Worm (Caenorhabditis elegans) whole organism, mixed stage, embryonic: ENCODE measurements around the gene F55H2.8.

Source experiments
- elt-3 ChIP-seq: fragments of 150-350 bp; optimal IDR thresholded peaks from 2 replicates; lab custom pipeline; 2014; ENCODE audit warnings: missing biosample characterization, missing genetic modification characterization
- lin-32 ChIP-seq: fragments of 200-800 bp; sonication (Bioruptor generic); optimal IDR thresholded peaks from 2 replicates; lab custom pipeline; 2018; ENCODE audit warnings: mild to moderate bottlenecking, missing genetic modification characterization, missing compliant biosample characterization
- unc-62 ChIP-seq: fragments of 150-350 bp; optimal IDR thresholded peaks from 2 replicates; lab custom pipeline; 2014; ENCODE audit warnings: missing biosample characterization, missing genetic modification reagents, missing genetic modification characterization
- ztf-11 ChIP-seq: fragments of 150-350 bp; optimal IDR thresholded peaks from 2 replicates; lab custom pipeline; 2014; ENCODE audit warnings: missing biosample characterization, missing genetic modification characterization

ce11 chrIII:9521410-9522090 is 7.9 kb downstream of the F55H2.8 start, which contains the start of the genes clu-1 and prp-40:
- no peak for TF ChIP-seq lin-32 (GFP tag; lab: Kevin White, UChicago)
- TF ChIP-seq elt-3 (tag; lab: Kevin White, UChicago) = no peak
- TF ChIP-seq ztf-11 (tag; lab: Kevin White, UChicago) = no peak
- peak; percentile 24 for TF ChIP-seq unc-62 (GFP tag; lab: Kevin White, UChicago)
